Worm (Caenorhabditis elegans) whole organism, young adult: ENCODE data around the gene nsph-3.1.
A peak's percentile ranks its signal among the peaks of the same experiment; 100 is the strongest.

Experiments
- B0019.2 ChIP-seq: fragments of 200-800 bp; sonication (Bioruptor generic); conservative IDR thresholded peaks from 2 replicates; pipeline ENCODE4 v1.3.6; 2022; ENCODE audit warnings: missing genetic modification reagents, missing genetic modification characterization, missing compliant biosample characterization
- C06A6.2 ChIP-seq: fragments of 200-800 bp; sonication (Bioruptor generic); conservative IDR thresholded peaks from 2 replicates; pipeline ENCODE4 v1.3.6; 2022; ENCODE audit warnings: missing genetic modification characterization, missing compliant biosample characterization
- F23B12.7 ChIP-seq: sonication (generic microtip); optimal IDR thresholded peaks from 2 replicates; lab custom pipeline; 2017; ENCODE audit warnings: missing genetic modification characterization, mild to moderate bottlenecking, missing compliant biosample characterization, antibody characterized with exemption, moderate library complexity; ENCODE audit not compliant: insufficient read depth
- F37B4.10 ChIP-seq: fragments of 200-800 bp; sonication (Bioruptor generic); IDR thresholded peaks from 2 replicates; pipeline ENCODE4 v1.3.6; 2022; ENCODE audit warnings: missing genetic modification characterization, missing compliant biosample characterization
- F49E8.2 ChIP-seq: sonication (generic microtip); optimal IDR thresholded peaks from 3 replicates; lab custom pipeline; 2017; ENCODE audit warnings: missing genetic modification characterization, mild to moderate bottlenecking, missing compliant biosample characterization, antibody characterized with exemption, moderate library complexity; ENCODE audit not compliant: insufficient read depth
- F57A8.1 ChIP-seq: fragments of 200-800 bp; sonication (Bioruptor generic); optimal IDR thresholded peaks from 2 replicates; lab custom pipeline; 2018; ENCODE audit warnings: mild to moderate bottlenecking, missing genetic modification characterization, moderate library complexity, missing compliant biosample characterization
- K11D2.4 ChIP-seq: fragments of 200-800 bp; sonication (Bioruptor generic); IDR thresholded peaks from 2 replicates; pipeline ENCODE4 v1.3.6; 2022; ENCODE audit warnings: missing genetic modification reagents, missing genetic modification characterization, missing compliant biosample characterization
- Y53F4B.3 ChIP-seq: fragments of 200-800 bp; sonication (Bioruptor generic); IDR thresholded peaks from 2 replicates; pipeline ENCODE4 v1.3.6; 2022; ENCODE audit warnings: missing genetic modification reagents, missing genetic modification characterization, missing compliant biosample characterization
- Y53G8AR.9 ChIP-seq: fragments of 200-800 bp; sonication (Bioruptor generic); conservative IDR thresholded peaks from 2 replicates; pipeline ENCODE4 v1.3.6; 2022; ENCODE audit warnings: missing genetic modification reagents, missing genetic modification characterization, missing compliant biosample characterization
- Y56A3A.18 ChIP-seq: fragments of 200-800 bp; sonication (Bioruptor generic); IDR thresholded peaks from 2 replicates; pipeline ENCODE4 v1.3.6; 2022; ENCODE audit warnings: missing genetic modification reagents, missing genetic modification characterization, missing compliant biosample characterization
- ZK185.1 ChIP-seq: sonication (generic microtip); optimal IDR thresholded peaks from 2 replicates; lab custom pipeline; 2016; ENCODE audit warnings: mild to moderate bottlenecking, missing genetic modification characterization, missing compliant biosample characterization; ENCODE audit not compliant: poor library complexity, severe bottlenecking
- aptf-2 ChIP-seq: fragments of 200-800 bp; sonication (Bioruptor generic); conservative IDR thresholded peaks from 2 replicates; pipeline ENCODE4 v1.3.6; 2022; ENCODE audit warnings: missing genetic modification reagents, missing genetic modification characterization, missing compliant biosample characterization
- atf-7 ChIP-seq: sonication (generic microtip); optimal IDR thresholded peaks from 2 replicates; lab custom pipeline; 2017; ENCODE audit warnings: mild to moderate bottlenecking, missing genetic modification characterization, missing compliant biosample characterization
- attf-3 ChIP-seq: fragments of 200-800 bp; sonication (Bioruptor generic); conservative IDR thresholded peaks from 2 replicates; pipeline ENCODE4 v1.3.6; 2022; ENCODE audit warnings: missing genetic modification reagents, missing genetic modification characterization, missing compliant biosample characterization
- attf-5 ChIP-seq: fragments of 200-800 bp; sonication (Bioruptor generic); optimal IDR thresholded peaks from 2 replicates; lab custom pipeline; 2018; ENCODE audit warnings: mild to moderate bottlenecking, missing genetic modification characterization, missing compliant biosample characterization
- attf-6 ChIP-seq: fragments of 200-800 bp; sonication (Bioruptor generic); IDR thresholded peaks from 2 replicates; pipeline ENCODE4 v1.3.6; 2022; ENCODE audit warnings: missing genetic modification reagents, missing genetic modification characterization, missing compliant biosample characterization
- bed-1 ChIP-seq: fragments of 200-800 bp; sonication (Bioruptor generic); IDR thresholded peaks from 2 replicates; pipeline ENCODE4 v1.3.6; 2022; ENCODE audit warnings: missing genetic modification reagents, missing genetic modification characterization, missing compliant biosample characterization
- bed-2 ChIP-seq: fragments of 200-800 bp; sonication (Bioruptor generic); IDR thresholded peaks from 2 replicates; pipeline ENCODE4 v1.3.6; 2022; ENCODE audit warnings: missing genetic modification reagents, missing genetic modification characterization, missing compliant biosample characterization
- ccch-3 ChIP-seq: fragments of 200-800 bp; sonication (Bioruptor generic); optimal IDR thresholded peaks from 2 replicates; lab custom pipeline; 2018; ENCODE audit warnings: mild to moderate bottlenecking, missing genetic modification characterization, missing compliant biosample characterization
- cebp-1 ChIP-seq, 2 experiments: fragments of 200-800 bp in 1 of 2; sonication (Bioruptor generic) in 1 of 2; sonication (generic microtip) in 1 of 2; IDR thresholded peaks in 1 of 2; optimal IDR thresholded peaks in 1 of 2; 2 replicates each; pipeline versions ENCODE4 v1.3.6 to Lab custom; 2017 to 2022; ENCODE audit warnings: missing compliant biosample characterization in 2 of 2, missing genetic modification characterization in 2 of 2, mild to moderate bottlenecking in 1 of 2, missing genetic modification reagents in 1 of 2, moderate library complexity in 1 of 2
- ceh-27 ChIP-seq: fragments of 200-800 bp; sonication (Bioruptor generic); optimal IDR thresholded peaks from 2 replicates; lab custom pipeline; 2018; ENCODE audit warnings: mild to moderate bottlenecking, missing genetic modification characterization, moderate library complexity, missing compliant biosample characterization
- ceh-58 ChIP-seq: fragments of 200-800 bp; sonication (Bioruptor generic); IDR thresholded peaks from 2 replicates; pipeline ENCODE4 v1.3.6; 2022; ENCODE audit warnings: missing genetic modification characterization, missing compliant biosample characterization
- ceh-79 ChIP-seq: sonication (generic microtip); optimal IDR thresholded peaks from 2 replicates; lab custom pipeline; 2017; ENCODE audit warnings: mild to moderate bottlenecking, missing genetic modification characterization, missing compliant biosample characterization
- ceh-91 ChIP-seq: fragments of 200-800 bp; sonication (Bioruptor generic); IDR thresholded peaks from 2 replicates; pipeline ENCODE4 v1.3.6; 2022; ENCODE audit warnings: missing genetic modification reagents, missing genetic modification characterization, missing compliant biosample characterization
- chd-7 ChIP-seq: sonication (generic microtip); optimal IDR thresholded peaks from 2 replicates; lab custom pipeline; 2016; ENCODE audit warnings: mild to moderate bottlenecking, missing genetic modification characterization, moderate library complexity, missing compliant biosample characterization
- dox-1 ChIP-seq: fragments of 200-800 bp; sonication (Bioruptor generic); IDR thresholded peaks from 2 replicates; pipeline ENCODE4 v1.3.6; 2022; ENCODE audit warnings: missing genetic modification reagents, missing genetic modification characterization, missing compliant biosample characterization
- egl-44 ChIP-seq: fragments of 200-800 bp; sonication (Bioruptor generic); IDR thresholded peaks from 2 replicates; pipeline ENCODE4 v1.3.6; 2022; ENCODE audit warnings: missing genetic modification reagents, missing genetic modification characterization, missing compliant biosample characterization
- gei-17 ChIP-seq: fragments of 200-800 bp; sonication (Bioruptor generic); optimal IDR thresholded peaks from 2 replicates; lab custom pipeline; 2018; ENCODE audit warnings: mild to moderate bottlenecking, missing genetic modification characterization, missing compliant biosample characterization
- hlh-26 ChIP-seq: fragments of 200-800 bp; sonication (Bioruptor generic); conservative IDR thresholded peaks from 2 replicates; pipeline ENCODE4 v1.3.6; 2022; ENCODE audit warnings: missing genetic modification reagents, missing genetic modification characterization, missing compliant biosample characterization
- hmg-1.2 ChIP-seq: fragments of 200-800 bp; sonication (Bioruptor generic); IDR thresholded peaks from 2 replicates; pipeline ENCODE4 v1.3.6; 2022; ENCODE audit warnings: missing genetic modification reagents, missing genetic modification characterization, missing compliant biosample characterization
- hrde-1 ChIP-seq: sonication (generic microtip); optimal IDR thresholded peaks from 2 replicates; lab custom pipeline; 2016; ENCODE audit warnings: missing genetic modification characterization, mild to moderate bottlenecking, missing compliant biosample characterization, moderate library complexity, missing genotype, missing genetic modification reagents, borderline replicate concordance
- hsf-1 ChIP-seq: fragments of 200-800 bp; sonication (Bioruptor generic); IDR thresholded peaks from 2 replicates; pipeline ENCODE4 v1.3.6; 2022; ENCODE audit warnings: missing genetic modification reagents, missing genetic modification characterization, missing compliant biosample characterization
- let-607 ChIP-seq, 2 experiments: fragments of 200-800 bp in 1 of 2; sonication (Bioruptor generic) in 1 of 2; sonication (generic microtip) in 1 of 2; optimal IDR thresholded peaks; 2 replicates each; lab custom pipeline; 2016 to 2018; ENCODE audit warnings: mild to moderate bottlenecking in 2 of 2, missing compliant biosample characterization in 2 of 2, missing genetic modification characterization in 2 of 2, moderate library complexity in 2 of 2, missing genotype in 1 of 2
- lin-26 ChIP-seq: fragments of 200-800 bp; sonication (Bioruptor generic); IDR thresholded peaks from 2 replicates; pipeline ENCODE4 v1.3.6; 2022; ENCODE audit warnings: missing genetic modification reagents, missing genetic modification characterization, missing compliant biosample characterization
- lin-54 ChIP-seq: fragments of 200-800 bp; sonication (Bioruptor generic); optimal IDR thresholded peaks from 2 replicates; lab custom pipeline; 2018; ENCODE audit warnings: mild to moderate bottlenecking, missing genetic modification characterization, missing compliant biosample characterization
- lsl-1 ChIP-seq: fragments of 200-800 bp; sonication (Bioruptor generic); optimal IDR thresholded peaks from 2 replicates; lab custom pipeline; 2018; ENCODE audit warnings: mild to moderate bottlenecking, missing genetic modification characterization, moderate library complexity, missing compliant biosample characterization
- lsy-27 ChIP-seq: sonication (generic microtip); optimal IDR thresholded peaks from 2 replicates; lab custom pipeline; 2017; ENCODE audit warnings: missing genetic modification characterization, mild to moderate bottlenecking, missing compliant biosample characterization, antibody characterized with exemption, missing genotype, borderline replicate concordance; ENCODE audit not compliant: insufficient read depth
- nfyb-1 ChIP-seq: fragments of 200-800 bp; sonication (Bioruptor generic); IDR thresholded peaks from 2 replicates; pipeline ENCODE4 v1.3.6; 2022; ENCODE audit warnings: missing genetic modification reagents, missing genetic modification characterization, missing compliant biosample characterization
- rcor-1 ChIP-seq: fragments of 200-800 bp; sonication (Bioruptor generic); IDR thresholded peaks from 2 replicates; pipeline ENCODE4 v1.3.6; 2022; ENCODE audit warnings: missing genetic modification reagents, missing genetic modification characterization, missing compliant biosample characterization
- rec-8 ChIP-seq, 2 experiments: sonication (generic microtip); optimal IDR thresholded peaks; 2 replicates each; lab custom pipeline; 2016; ENCODE audit warnings: mild to moderate bottlenecking in 2 of 2, missing genetic modification characterization in 2 of 2, missing genetic modification reagents in 2 of 2, missing genotype in 2 of 2, missing biosample characterization in 1 of 2, missing compliant biosample characterization in 1 of 2, moderate library complexity in 1 of 2
- snpc-1.1 ChIP-seq: sonication (generic microtip); optimal IDR thresholded peaks from 2 replicates; lab custom pipeline; 2017; ENCODE audit warnings: missing genetic modification characterization, mild to moderate bottlenecking, missing compliant biosample characterization, antibody characterized with exemption, moderate library complexity, missing genotype, missing genetic modification reagents; ENCODE audit not compliant: insufficient read depth
- snpc-4 ChIP-seq, 5 experiments: fragments of 150-350 bp in 1 of 5; sonication (generic microtip) in 4 of 5; optimal IDR thresholded peaks; 2 replicates each; lab custom pipeline; 2014 to 2018; ENCODE audit warnings: missing genetic modification characterization in 5 of 5, missing biosample characterization in 3 of 5, antibody characterized with exemption in 2 of 5, mild to moderate bottlenecking in 2 of 5, missing compliant biosample characterization in 2 of 5, missing genotype in 2 of 5, moderate library complexity in 2 of 5, missing genetic modification reagents in 1 of 5
- unc-130 ChIP-seq: sonication (generic microtip); optimal IDR thresholded peaks from 2 replicates; lab custom pipeline; 2016; ENCODE audit warnings: missing genetic modification reagents, missing genetic modification characterization, missing compliant biosample characterization
- xnd-1 ChIP-seq: sonication (generic microtip); optimal IDR thresholded peaks from 2 replicates; lab custom pipeline; 2016; ENCODE audit warnings: missing genotype, missing genetic modification reagents, missing genetic modification characterization, missing compliant biosample characterization
- ztf-3 ChIP-seq: fragments of 200-800 bp; sonication (Bioruptor generic); optimal IDR thresholded peaks from 2 replicates; lab custom pipeline; 2018; ENCODE audit warnings: mild to moderate bottlenecking, missing genetic modification characterization, missing compliant biosample characterization

Gene nsph-3.1

ce11 chrIV:10935336-10935735 is 14.3 kb upstream of the nsph-3.1 start (continued):
- TF ChIP-seq dox-1 (GFP tag; lab: Robert Waterston, UW) (peak; percentile 75), rcor-1 (GFP tag; lab: Robert Waterston, UW) (peak; percentile 29; the same call in 1 of the 2 replicates), B0019.2 (GFP tag; lab: Robert Waterston, UW) (no peak), ZK185.1 (tag; lab: Kevin White, UChicago) (peak; percentile 71), nfyb-1 (GFP tag; lab: Robert Waterston, UW) (peak; percentile 85), bed-1 (GFP tag; lab: Robert Waterston, UW) (no peak), atf-7 (peak; percentile 74), K11D2.4 (GFP tag; lab: Robert Waterston, UW) (peak; percentile 88), attf-3 (GFP tag; lab: Robert Waterston, UW) (no peak), gei-17 (GFP tag; lab: Kevin White, UChicago) (no peak), hlh-26 (GFP tag; lab: Robert Waterston, UW) (no peak), ccch-3 (GFP tag; lab: Kevin White, UChicago) (no peak), lin-54 (GFP tag; lab: Kevin White, UChicago) (peak; percentile 62), attf-5 (GFP tag; lab: Kevin White, UChicago) (peak; percentile 72), hrde-1 (tag; lab: Kevin White, UChicago) (no peak), F23B12.7 (tag; lab: Kevin White, UChicago) (no peak), ceh-27 (GFP tag; lab: Kevin White, UChicago) (peak; percentile 83), rec-8 (tag; optimal IDR thresholded peaks at IDR 0.05; lab: Kevin White, UChicago) (no peak), lsy-27 (no peak), lin-26 (GFP tag; lab: Robert Waterston, UW) (0 out of 2 replicates have a peak, but pooled peaks have one; percentile 65), hmg-1.2 (GFP tag; lab: Robert Waterston, UW) (peak; percentile 77), F49E8.2 (tag; lab: Kevin White, UChicago) (no peak), egl-44 (GFP tag; lab: Robert Waterston, UW) (peak; percentile 74), hsf-1 (GFP tag; lab: Robert Waterston, UW) (no peak), xnd-1 (no peak), attf-6 (GFP tag; lab: Robert Waterston, UW) (no peak), chd-7 (tag; lab: Kevin White, UChicago) (peak; percentile 85), F57A8.1 (GFP tag; lab: Kevin White, UChicago) (no peak), Y53F4B.3 (GFP tag; lab: Robert Waterston, UW) (no peak), let-607 (tag; optimal IDR thresholded peaks at IDR 0.05; lab: Kevin White, UChicago) (peak in 1 of 2 experiments; percentile 14), C06A6.2 (GFP tag; lab: Robert Waterston, UW) (peak; percentile 66; the same call in 1 of the 2 replicates), bed-2 (GFP tag; lab: Robert Waterston, UW) (no peak), snpc-1.1 (tag; lab: Kevin White, UChicago) (no peak), ceh-58 (GFP tag; lab: Robert Waterston, UW) (no peak), snpc-4 (GFP tag; optimal IDR thresholded peaks at IDR 0.05; lab: Kevin White, UChicago) (no peak), snpc-4 (tag; optimal IDR thresholded peaks at IDR 0.05; lab: Kevin White, UChicago) (peak in 1 of 4 experiments; percentile 10), F37B4.10 (no peak), Y53G8AR.9 (GFP tag; lab: Robert Waterston, UW) (peak; percentile 47; the same call in 1 of the 2 replicates), ceh-91 (GFP tag; lab: Robert Waterston, UW) (no peak), ztf-3 (GFP tag; lab: Kevin White, UChicago) (no peak), cebp-1 (GFP tag; IDR thresholded peaks at IDR 0.05; lab: Robert Waterston, UW) (peak; percentile 45), cebp-1 (tag; optimal IDR thresholded peaks at IDR 0.05; lab: Kevin White, UChicago) (peak; percentile 85), lsl-1 (GFP tag; lab: Kevin White, UChicago) (no peak), unc-130 (GFP tag; lab: Kevin White, UChicago) (no peak), Y56A3A.18 (GFP tag; lab: Robert Waterston, UW) (no peak), ceh-79 (tag; lab: Kevin White, UChicago) (no peak), aptf-2 (GFP tag; lab: Robert Waterston, UW) (no peak)
